Fruit fly (Drosophila melanogaster) whole organism, embryonic: ENCODE data around the gene heph.

ENCODE experiments used
- Ada2b ChIP-seq: fragments of 200-800 bp; sonication (Bioruptor generic); IDR thresholded peaks from 2 replicates; pipeline ENCODE4 v1.3.6; 2022; ENCODE audit warnings: missing biosample characterization, missing genetic modification characterization
- Bgb ChIP-seq: fragments of 200-800 bp; sonication (Bioruptor generic); IDR thresholded peaks from 2 replicates; pipeline ENCODE4 v1.3.6; 2022; ENCODE audit warnings: missing biosample characterization, missing genetic modification characterization; ENCODE audit not compliant: partially characterized antibody
- CG11504 ChIP-seq: fragments of 200-800 bp; sonication (Bioruptor generic); optimal IDR thresholded peaks from 3 replicates; lab custom pipeline; 2019; ENCODE audit warnings: missing biosample characterization, mild to moderate bottlenecking, missing genetic modification characterization, moderate library complexity
- CG13287 ChIP-seq: fragments of 200-800 bp; sonication (Bioruptor generic); IDR thresholded peaks from 2 replicates; pipeline ENCODE4 v1.3.6; 2022; ENCODE audit warnings: missing biosample characterization, missing genetic modification characterization; ENCODE audit not compliant: partially characterized antibody
- CG2889 ChIP-seq: fragments of 200-800 bp; sonication (Bioruptor generic); IDR thresholded peaks from 3 replicates; pipeline ENCODE4 v1.3.6; 2022; ENCODE audit warnings: missing biosample characterization, missing genetic modification characterization
- CG4328 ChIP-seq: fragments of 200-800 bp; sonication (Bioruptor generic); optimal IDR thresholded peaks from 3 replicates; lab custom pipeline; 2017; ENCODE audit warnings: missing biosample characterization, missing genetic modification reagents, missing genetic modification characterization
- CG6175 ChIP-seq: fragments of 200-800 bp; sonication (Bioruptor generic); IDR thresholded peaks from 3 replicates; pipeline ENCODE4 v1.3.6; 2022; ENCODE audit warnings: missing biosample characterization, missing genetic modification characterization
- CG7839 ChIP-seq: fragments of 200-800 bp; sonication (Bioruptor generic); optimal IDR thresholded peaks from 3 replicates; lab custom pipeline; 2018; ENCODE audit warnings: missing biosample characterization, mild to moderate bottlenecking, missing genetic modification characterization, moderate library complexity
- CG8290 ChIP-seq, 3 experiments: fragments of 200-800 bp; sonication (Bioruptor generic); optimal IDR thresholded peaks; 2 replicates each; lab custom pipeline; 2016 to 2019; ENCODE audit warnings: missing biosample characterization in 3 of 3, missing genetic modification characterization in 3 of 3, mild to moderate bottlenecking in 2 of 3, moderate library complexity in 1 of 3
- CTCF ChIP-seq: fragments of 200-800 bp; sonication (Bioruptor generic); optimal IDR thresholded peaks from 2 replicates; lab custom pipeline; 2017; ENCODE audit warnings: missing biosample characterization, mild to moderate bottlenecking, missing genetic modification characterization, moderate library complexity
- Dfd ChIP-seq, 2 experiments: fragments of >200 bp; optimal IDR thresholded peaks; 2 replicates each; lab custom pipeline; 2017; ENCODE audit warnings: missing biosample characterization in 2 of 2, missing genetic modification characterization in 2 of 2
- Ets97D ChIP-seq: fragments of 200-800 bp; sonication (Bioruptor generic); optimal IDR thresholded peaks from 3 replicates; lab custom pipeline; 2016; ENCODE audit warnings: missing biosample characterization, missing genetic modification characterization
- GATAe ChIP-seq: fragments of 200-800 bp; sonication (Bioruptor generic); conservative IDR thresholded peaks from 2 replicates; pipeline ENCODE4 v1.3.6; 2022; ENCODE audit warnings: missing biosample characterization, missing genetic modification characterization
- Gug ChIP-seq: fragments of 200-800 bp; sonication (Bioruptor generic); IDR thresholded peaks from 4 replicates; pipeline ENCODE4 v1.3.6; 2022; ENCODE audit warnings: missing biosample characterization, missing genetic modification characterization
- HLH4C ChIP-seq: fragments of 200-800 bp; sonication (Bioruptor generic); IDR thresholded peaks from 3 replicates; pipeline ENCODE4 v1.3.6; 2022; ENCODE audit warnings: missing biosample characterization, missing genetic modification characterization; ENCODE audit not compliant: partially characterized antibody
- HLH54F ChIP-seq: fragments of 200-800 bp; sonication (Bioruptor generic); optimal IDR thresholded peaks from 3 replicates; lab custom pipeline; 2016; ENCODE audit warnings: missing biosample characterization, missing genetic modification characterization
- Hand ChIP-seq: fragments of 200-800 bp; sonication (Bioruptor generic); optimal IDR thresholded peaks from 2 replicates; lab custom pipeline; 2017; ENCODE audit warnings: mild to moderate bottlenecking, missing biosample characterization, missing genetic modification reagents, missing genetic modification characterization
- Hey ChIP-seq: fragments of 200-800 bp; sonication (Bioruptor generic); optimal IDR thresholded peaks from 3 replicates; lab custom pipeline; 2018; ENCODE audit warnings: missing biosample characterization, mild to moderate bottlenecking, missing genetic modification characterization
- Hr3 ChIP-seq: fragments of 200-800 bp; sonication (Bioruptor generic); optimal IDR thresholded peaks from 3 replicates; lab custom pipeline; 2016; ENCODE audit warnings: missing biosample characterization, missing genetic modification characterization
- Mad ChIP-seq: fragments of 200-800 bp; sonication (Bioruptor generic); optimal IDR thresholded peaks from 2 replicates; lab custom pipeline; 2016; ENCODE audit warnings: missing biosample characterization, missing genetic modification characterization
- Med ChIP-seq: fragments of 200-800 bp; sonication (Bioruptor generic); peaks from one replicate; lab custom pipeline; 2016; ENCODE audit warnings: missing biosample characterization, missing genetic modification characterization, mild to moderate bottlenecking, inconsistent platforms, moderate library complexity
- Myb ChIP-seq: fragments of 200-800 bp; sonication (Bioruptor generic); optimal IDR thresholded peaks from 2 replicates; lab custom pipeline; 2016; ENCODE audit warnings: missing biosample characterization, missing genetic modification characterization
- PHDP ChIP-seq: fragments of 200-800 bp; sonication (Bioruptor generic); optimal IDR thresholded peaks from 3 replicates; lab custom pipeline; 2018; ENCODE audit warnings: missing biosample characterization, mild to moderate bottlenecking, missing genetic modification characterization, moderate library complexity
- Six4 ChIP-seq: fragments of 200-800 bp; sonication (Bioruptor generic); optimal IDR thresholded peaks from 2 replicates; lab custom pipeline; 2016; ENCODE audit warnings: missing biosample characterization, missing genetic modification characterization
- Sox100B ChIP-seq: fragments of 200-800 bp; sonication (Bioruptor generic); optimal IDR thresholded peaks from 3 replicates; lab custom pipeline; 2018; ENCODE audit warnings: missing biosample characterization, mild to moderate bottlenecking, missing genetic modification characterization
- TFAM ChIP-seq: fragments of 200-800 bp; sonication (Bioruptor generic); optimal IDR thresholded peaks from 2 replicates; lab custom pipeline; 2017; ENCODE audit warnings: missing biosample characterization, missing genetic modification characterization, inconsistent platforms
- abd-A ChIP-seq: fragments of 200-800 bp; sonication (Bioruptor generic); optimal IDR thresholded peaks from 3 replicates; lab custom pipeline; 2019; ENCODE audit warnings: missing biosample characterization, mild to moderate bottlenecking, missing genetic modification characterization, moderate library complexity
- al ChIP-seq: fragments of 200-800 bp; sonication (Bioruptor generic); IDR thresholded peaks from 2 replicates; pipeline ENCODE4 v1.3.6; 2022; ENCODE audit warnings: missing biosample characterization, missing genetic modification characterization
- bab2 ChIP-seq: fragments of 200-800 bp; sonication (Bioruptor generic); optimal IDR thresholded peaks from 2 replicates; lab custom pipeline; 2016; ENCODE audit warnings: missing biosample characterization, missing genetic modification characterization
- cas ChIP-seq: fragments of 200-800 bp; sonication (Bioruptor generic); IDR thresholded peaks from 2 replicates; pipeline ENCODE4 v1.3.6; 2022; ENCODE audit warnings: missing biosample characterization, missing genetic modification characterization
- croc ChIP-seq: fragments of 200-800 bp; sonication (Bioruptor generic); conservative IDR thresholded peaks from 3 replicates; pipeline ENCODE4 v1.3.6; 2022; ENCODE audit warnings: missing biosample characterization, missing genetic modification characterization
- crol ChIP-seq: fragments of 200-800 bp; sonication (Bioruptor generic); IDR thresholded peaks from 2 replicates; pipeline ENCODE4 v1.3.6; 2022; ENCODE audit warnings: missing biosample characterization, missing genetic modification characterization
- disco-r ChIP-seq: fragments of 200-800 bp; sonication (Bioruptor generic); optimal IDR thresholded peaks from 2 replicates; lab custom pipeline; 2016; ENCODE audit warnings: missing biosample characterization, missing genetic modification characterization
- fu2 ChIP-seq: fragments of 200-800 bp; sonication (Bioruptor generic); optimal IDR thresholded peaks from 2 replicates; lab custom pipeline; 2016; ENCODE audit warnings: missing biosample characterization, missing genetic modification characterization
- jigr1 ChIP-seq: fragments of 200-800 bp; sonication (Bioruptor generic); IDR thresholded peaks from 3 replicates; pipeline ENCODE4 v1.3.6; 2022; ENCODE audit warnings: missing biosample characterization, missing genetic modification characterization
- nom ChIP-seq: fragments of 200-800 bp; sonication (Bioruptor generic); optimal IDR thresholded peaks from 2 replicates; lab custom pipeline; 2017; ENCODE audit warnings: missing biosample characterization, missing genetic modification characterization, mild to moderate bottlenecking, moderate library complexity, missing genetic modification reagents
- oc ChIP-seq: fragments of 200-800 bp; sonication (Bioruptor generic); optimal IDR thresholded peaks from 2 replicates; lab custom pipeline; 2018; ENCODE audit warnings: missing biosample characterization, mild to moderate bottlenecking, missing genetic modification characterization, moderate library complexity
- odd ChIP-seq: fragments of 200-800 bp; sonication (Bioruptor generic); optimal IDR thresholded peaks from 2 replicates; lab custom pipeline; 2017; ENCODE audit warnings: missing biosample characterization, mild to moderate bottlenecking, missing genetic modification characterization
- peb ChIP-seq: fragments of 200-800 bp; sonication (Bioruptor generic); IDR thresholded peaks from 2 replicates; pipeline ENCODE4 v1.3.6; 2022; ENCODE audit warnings: missing biosample characterization, missing genetic modification characterization
- repo ChIP-seq: fragments of 200-800 bp; sonication (Bioruptor generic); optimal IDR thresholded peaks from 2 replicates; lab custom pipeline; 2016; ENCODE audit warnings: missing biosample characterization, missing genetic modification characterization
- sens ChIP-seq: fragments of 200-800 bp; sonication (Bioruptor generic); peaks from one replicate; lab custom pipeline; 2016; ENCODE audit warnings: missing biosample characterization, missing genetic modification characterization
- sens-2 ChIP-seq: fragments of 200-800 bp; sonication (Bioruptor generic); IDR thresholded peaks from 2 replicates; pipeline ENCODE4 v1.3.6; 2022; ENCODE audit warnings: missing biosample characterization, missing genetic modification characterization
- seq ChIP-seq: fragments of 200-800 bp; sonication (Bioruptor generic); IDR thresholded peaks from 2 replicates; pipeline ENCODE4 v1.3.6; 2022; ENCODE audit warnings: missing biosample characterization, missing genetic modification characterization
- sim ChIP-seq: fragments of 200-800 bp; sonication (Bioruptor generic); IDR thresholded peaks from 2 replicates; pipeline ENCODE4 v1.3.6; 2022; ENCODE audit warnings: missing biosample characterization, missing genetic modification characterization
- slou ChIP-seq: fragments of 200-800 bp; sonication (Bioruptor generic); optimal IDR thresholded peaks from 3 replicates; lab custom pipeline; 2016; ENCODE audit warnings: missing biosample characterization, missing genetic modification characterization
- stc ChIP-seq: fragments of 200-800 bp; sonication (Bioruptor generic); IDR thresholded peaks from 2 replicates; pipeline ENCODE4 v1.3.6; 2022; ENCODE audit warnings: missing biosample characterization, missing genetic modification characterization
- tap ChIP-seq: fragments of 200-800 bp; optimal IDR thresholded peaks from 3 replicates; lab custom pipeline; 2019; ENCODE audit warnings: missing biosample characterization, mild to moderate bottlenecking, missing genetic modification characterization, moderate library complexity
- tin ChIP-seq: fragments of 200-800 bp; sonication (Bioruptor generic); optimal IDR thresholded peaks from 3 replicates; lab custom pipeline; 2016; ENCODE audit warnings: missing biosample characterization, missing genetic modification characterization
- ttk ChIP-seq: fragments of 200-800 bp; sonication (Bioruptor generic); IDR thresholded peaks from 2 replicates; pipeline ENCODE4 v2.1.2; 2022; ENCODE audit warnings: missing biosample characterization, missing genetic modification characterization
- vfl ChIP-seq: fragments of 200-800 bp; sonication (Bioruptor generic); optimal IDR thresholded peaks from 2 replicates; lab custom pipeline; 2016; ENCODE audit warnings: missing biosample characterization, missing genetic modification characterization
- vvl ChIP-seq: fragments of 200-800 bp; sonication (Bioruptor generic); IDR thresholded peaks from 2 replicates; pipeline ENCODE4 v1.3.6; 2022; ENCODE audit warnings: missing biosample characterization, missing genetic modification characterization
- zen ChIP-seq: fragments of 200-800 bp; sonication (Bioruptor generic); optimal IDR thresholded peaks from 3 replicates; lab custom pipeline; 2018; ENCODE audit warnings: missing biosample characterization, mild to moderate bottlenecking, missing genetic modification characterization, moderate library complexity
- zfh1 ChIP-seq: fragments of 200-800 bp; sonication (Bioruptor generic); IDR thresholded peaks from 3 replicates; pipeline ENCODE4 v1.3.6; 2022; ENCODE audit warnings: missing biosample characterization, missing genetic modification characterization

heph gene

dm6 chr3R:31936003-31936496 lies 79.3 kb downstream of the heph start (continued):
- TF ChIP-seq Myb = no peak
- no peak for TF ChIP-seq repo (GFP tag; lab: Kevin White, UChicago)
- no peak for TF ChIP-seq HLH4C (GFP tag; lab: Robert Waterston, UW)
- no peak for TF ChIP-seq sens-2
- TF ChIP-seq GATAe (GFP tag; lab: Robert Waterston, UW) = no peak
- no peak for TF ChIP-seq HLH54F (GFP tag; lab: Kevin White, UChicago)
- peak; percentile 57 for TF ChIP-seq sens (GFP tag; lab: Kevin White, UChicago)
- TF ChIP-seq PHDP (tag; lab: Kevin White, UChicago) = no peak
- peak; percentile 59 for TF ChIP-seq nom
- TF ChIP-seq seq (GFP tag; lab: Robert Waterston, UW) = no peak
- no peak for TF ChIP-seq peb (GFP tag; lab: Robert Waterston, UW)
- TF ChIP-seq CTCF (GFP tag; lab: Kevin White, UChicago) = no peak
- TF ChIP-seq ttk = no peak
- no peak for TF ChIP-seq Dfd (GFP tag; optimal IDR thresholded peaks at IDR 0.05; lab: Kevin White, UChicago)
- TF ChIP-seq Bgb (GFP tag; lab: Robert Waterston, UW) = no peak
- no peak for TF ChIP-seq Gug (GFP tag; lab: Robert Waterston, UW)
- no peak for TF ChIP-seq CG4328
- no peak for TF ChIP-seq Ada2b (GFP tag; lab: Robert Waterston, UW)
- TF ChIP-seq abd-A (tag; lab: Kevin White, UChicago) = no peak
- TF ChIP-seq zfh1 = no peak

DNA sequence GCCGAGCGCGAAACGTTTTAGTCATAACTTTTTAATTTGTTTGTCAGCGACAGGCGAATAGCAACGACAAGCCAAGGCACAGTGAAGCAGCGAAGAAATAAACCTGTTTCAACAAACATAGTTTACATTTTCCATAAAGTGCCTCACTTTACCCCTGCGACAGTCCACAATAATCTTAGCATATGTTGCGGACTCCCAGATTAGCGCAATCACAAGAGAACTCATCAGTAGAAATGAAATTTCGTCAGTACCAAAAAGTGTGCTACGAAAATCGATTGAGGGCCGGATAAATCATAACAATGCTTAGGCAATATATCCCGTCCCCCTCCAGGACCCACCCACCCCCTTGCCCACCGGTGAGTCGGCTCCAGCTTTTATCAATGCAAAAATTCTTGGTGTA lies 86.9 kb downstream of the heph start:
- TF ChIP-seq al (GFP tag; lab: Robert Waterston, UW) = no peak
- TF ChIP-seq zen (tag; lab: Kevin White, UChicago) = no peak
- TF ChIP-seq tin (GFP tag; lab: Kevin White, UChicago) = no peak
- TF ChIP-seq CG8290 (GFP tag; optimal IDR thresholded peaks at IDR 0.05; lab: Kevin White, UChicago) = no peak
- peak in 1 of 2 experiments; percentile 14 for TF ChIP-seq CG8290 (tag; optimal IDR thresholded peaks at IDR 0.05; lab: Kevin White, UChicago)
- TF ChIP-seq sim = no peak
- no peak for TF ChIP-seq Hand (GFP tag; lab: Kevin White, UChicago)
- TF ChIP-seq Med (GFP tag; lab: Kevin White, UChicago) = peak; percentile 63
- TF ChIP-seq croc (GFP tag; lab: Robert Waterston, UW) = no peak
- no peak for TF ChIP-seq Mad (GFP tag; lab: Kevin White, UChicago)
- TF ChIP-seq disco-r (GFP tag; lab: Kevin White, UChicago) = no peak
- no peak for TF ChIP-seq vfl (GFP tag; lab: Kevin White, UChicago)
- no peak for TF ChIP-seq jigr1
- peak; percentile 9 for TF ChIP-seq oc (tag; lab: Kevin White, UChicago)
- TF ChIP-seq CG11504 (tag; lab: Kevin White, UChicago) = peak; percentile 3
- TF ChIP-seq odd (GFP tag; lab: Kevin White, UChicago) = no peak
- TF ChIP-seq vvl (GFP tag; lab: Robert Waterston, UW) = 0 out of 2 replicates have a peak, but pooled peaks have one; percentile 22
- peak; percentile 9; the same call in 1 of the 2 replicates for TF ChIP-seq CG13287 (GFP tag; lab: Robert Waterston, UW)
- TF ChIP-seq CG6175 (GFP tag; lab: Robert Waterston, UW) = no peak
- TF ChIP-seq cas = no peak
- no peak for TF ChIP-seq CG7839 (tag; lab: Kevin White, UChicago)
- TF ChIP-seq Sox100B (GFP tag; lab: Kevin White, UChicago) = no peak
- peak; percentile 67 for TF ChIP-seq CTCF (GFP tag; lab: Kevin White, UChicago)
- no peak for TF ChIP-seq fu2
- TF ChIP-seq stc = no peak
- no peak for TF ChIP-seq CG2889 (GFP tag; lab: Robert Waterston, UW)
- no peak for TF ChIP-seq TFAM (GFP tag; lab: Kevin White, UChicago)
- TF ChIP-seq slou (GFP tag; lab: Kevin White, UChicago) = no peak
- no peak for TF ChIP-seq tap (tag; lab: Kevin White, UChicago)
- peak; percentile 72 for TF ChIP-seq crol (GFP tag; lab: Robert Waterston, UW)
- TF ChIP-seq Six4 (GFP tag; lab: Kevin White, UChicago) = no peak
- TF ChIP-seq Ets97D (GFP tag; lab: Kevin White, UChicago) = no peak
- TF ChIP-seq bab2 (GFP tag; lab: Kevin White, UChicago) = no peak
- no peak for TF ChIP-seq Hr3 (GFP tag; lab: Kevin White, UChicago)
- TF ChIP-seq Hey (tag; lab: Kevin White, UChicago) = no peak
